Worm (Caenorhabditis elegans) whole organism, L2 larva: ENCODE results near the gene F42A6.5.
"Not testable (repeated sequence)": the region's sequence is repeated elsewhere in the genome, so short reads cannot be mapped to it uniquely, and the experiment has no call there.

Experiments used
- C34F6.9 ChIP-seq: fragments of 150-350 bp; optimal IDR thresholded peaks from 2 replicates; lab custom pipeline; 2014; ENCODE audit warnings: missing biosample characterization, missing genetic modification characterization
- F13H6.1 ChIP-seq: sonication (generic microtip); optimal IDR thresholded peaks from 2 replicates; lab custom pipeline; 2016; ENCODE audit warnings: missing genetic modification characterization, missing compliant biosample characterization
- ZK546.5 ChIP-seq: sonication (generic microtip); optimal IDR thresholded peaks from 2 replicates; lab custom pipeline; 2017; ENCODE audit warnings: missing biosample characterization, missing genetic modification characterization
- alr-1 ChIP-seq: fragments of 150-350 bp; optimal IDR thresholded peaks from 2 replicates; lab custom pipeline; 2014; ENCODE audit warnings: missing biosample characterization, missing genetic modification characterization
- aly-2 ChIP-seq: fragments of 150-350 bp; optimal IDR thresholded peaks from 2 replicates; lab custom pipeline; 2014; ENCODE audit warnings: missing biosample characterization, missing genetic modification characterization
- ceh-16 ChIP-seq: fragments of 150-350 bp; optimal IDR thresholded peaks from 2 replicates; lab custom pipeline; 2014; ENCODE audit warnings: missing biosample characterization, missing genetic modification characterization
- ceh-82 ChIP-seq: fragments of 150-350 bp; optimal IDR thresholded peaks from 2 replicates; lab custom pipeline; 2014; ENCODE audit warnings: missing biosample characterization, missing genetic modification characterization
- crh-2 ChIP-seq: sonication (generic microtip); optimal IDR thresholded peaks from 2 replicates; lab custom pipeline; 2017; ENCODE audit warnings: missing biosample characterization, missing genetic modification characterization
- dmd-4 ChIP-seq: sonication (generic microtip); optimal IDR thresholded peaks from 2 replicates; lab custom pipeline; 2017; ENCODE audit warnings: missing biosample characterization, missing genetic modification characterization
- egl-27 ChIP-seq: sonication (generic microtip); optimal IDR thresholded peaks from 3 replicates; lab custom pipeline; 2017; ENCODE audit warnings: missing biosample characterization, missing genetic modification reagents, missing genetic modification characterization
- elt-1 ChIP-seq: fragments of 150-350 bp; optimal IDR thresholded peaks from 2 replicates; lab custom pipeline; 2014; ENCODE audit warnings: missing biosample characterization, missing genetic modification characterization
- elt-3 ChIP-seq: sonication (generic microtip); optimal IDR thresholded peaks from 2 replicates; lab custom pipeline; 2017; ENCODE audit warnings: missing biosample characterization, missing genetic modification characterization
- fos-1 ChIP-seq: fragments of 150-350 bp; optimal IDR thresholded peaks from 2 replicates; lab custom pipeline; 2014; ENCODE audit warnings: missing biosample characterization, missing genetic modification characterization
- gmeb-1 ChIP-seq: fragments of 150-350 bp; optimal IDR thresholded peaks from 2 replicates; lab custom pipeline; 2014; ENCODE audit warnings: missing biosample characterization, missing genetic modification characterization
- lin-11 ChIP-seq: fragments of 150-350 bp; sonication (generic microtip); optimal IDR thresholded peaks from 2 replicates; lab custom pipeline; 2014; ENCODE audit warnings: missing biosample characterization, missing genetic modification characterization, inconsistent platforms, mixed read lengths
- lin-13 ChIP-seq: fragments of 150-350 bp; optimal IDR thresholded peaks from 2 replicates; lab custom pipeline; 2014; ENCODE audit warnings: missing biosample characterization, missing genetic modification reagents, missing genetic modification characterization
- lin-39 ChIP-seq: fragments of 150-350 bp; optimal IDR thresholded peaks from 2 replicates; lab custom pipeline; 2014; ENCODE audit warnings: missing biosample characterization, missing genetic modification reagents, missing genetic modification characterization
- lsy-2 ChIP-seq, 2 experiments: fragments of 150-350 bp in 1 of 2; sonication (generic microtip) in 1 of 2; optimal IDR thresholded peaks; 2 replicates each; lab custom pipeline; 2014 to 2017; ENCODE audit warnings: missing biosample characterization in 2 of 2, missing genetic modification characterization in 2 of 2
- mab-5 ChIP-seq: fragments of 150-350 bp; optimal IDR thresholded peaks from 2 replicates; lab custom pipeline; 2014; ENCODE audit warnings: missing biosample characterization, missing genetic modification characterization
- mbf-1 ChIP-seq: sonication (generic microtip); optimal IDR thresholded peaks from 2 replicates; lab custom pipeline; 2017; ENCODE audit warnings: missing biosample characterization, missing genetic modification characterization
- mdl-1 ChIP-seq, 2 experiments: fragments of 150-350 bp in 1 of 2; sonication (generic microtip) in 1 of 2; optimal IDR thresholded peaks; 2 replicates each; lab custom pipeline; 2017; ENCODE audit warnings: missing biosample characterization in 2 of 2, missing genetic modification characterization in 2 of 2
- nhr-10 ChIP-seq: sonication (generic microtip); optimal IDR thresholded peaks from 2 replicates; lab custom pipeline; 2017; ENCODE audit warnings: missing biosample characterization, missing genetic modification characterization
- nhr-25 ChIP-seq: fragments of 150-350 bp; sonication (generic microtip); optimal IDR thresholded peaks from 3 replicates; lab custom pipeline; 2014; ENCODE audit warnings: missing biosample characterization, missing genetic modification characterization
- nhr-6 ChIP-seq: fragments of 150-350 bp; optimal IDR thresholded peaks from 2 replicates; lab custom pipeline; 2014; ENCODE audit warnings: missing biosample characterization, missing genetic modification characterization
- nhr-77 ChIP-seq: fragments of 150-350 bp; optimal IDR thresholded peaks from 2 replicates; lab custom pipeline; 2014; ENCODE audit warnings: missing biosample characterization, missing genetic modification characterization
- peb-1 ChIP-seq: fragments of 150-350 bp; optimal IDR thresholded peaks from 2 replicates; lab custom pipeline; 2014; ENCODE audit warnings: missing biosample characterization, missing genetic modification characterization
- sem-4 ChIP-seq: fragments of 150-350 bp; optimal IDR thresholded peaks from 2 replicates; lab custom pipeline; 2014; ENCODE audit warnings: missing biosample characterization, missing genetic modification reagents, missing genetic modification characterization
- skn-1 ChIP-seq: sonication (generic microtip); optimal IDR thresholded peaks from 2 replicates; lab custom pipeline; 2017; ENCODE audit warnings: missing biosample characterization, missing genetic modification characterization
- sma-3 ChIP-seq: sonication (generic microtip); optimal IDR thresholded peaks from 2 replicates; lab custom pipeline; 2016; ENCODE audit warnings: missing genetic modification reagents, missing genetic modification characterization, missing compliant biosample characterization
- sma-9 ChIP-seq, 2 experiments: fragments of 150-350 bp in 1 of 2; sonication (generic microtip) in 1 of 2; optimal IDR thresholded peaks; 2 replicates each; lab custom pipeline; 2014 to 2016; ENCODE audit warnings: missing genetic modification characterization in 2 of 2, mild to moderate bottlenecking in 1 of 2, missing biosample characterization in 1 of 2, missing compliant biosample characterization in 1 of 2, missing genetic modification reagents in 1 of 2, moderate library complexity in 1 of 2
- snpc-4 ChIP-seq: fragments of 150-350 bp; optimal IDR thresholded peaks from 2 replicates; lab custom pipeline; 2014; ENCODE audit warnings: missing biosample characterization, missing genetic modification characterization
- unc-39 ChIP-seq: fragments of 150-350 bp; optimal IDR thresholded peaks from 2 replicates; lab custom pipeline; 2014; ENCODE audit warnings: missing biosample characterization, missing genetic modification characterization
- unc-55 ChIP-seq: fragments of 150-350 bp; sonication (generic microtip); optimal IDR thresholded peaks from 3 replicates; lab custom pipeline; 2014; ENCODE audit warnings: missing biosample characterization, missing genetic modification reagents, missing genetic modification characterization
- unc-62 ChIP-seq: fragments of 150-350 bp; optimal IDR thresholded peaks from 2 replicates; lab custom pipeline; 2014; ENCODE audit warnings: missing biosample characterization, missing genetic modification reagents, missing genetic modification characterization
- ztf-1 ChIP-seq: fragments of 200-800 bp; sonication (Bioruptor generic); conservative IDR thresholded peaks from 2 replicates; pipeline ENCODE4 v1.3.6; 2022; ENCODE audit warnings: missing genetic modification characterization, missing compliant biosample characterization
- ztf-4 ChIP-seq: fragments of 150-350 bp; optimal IDR thresholded peaks from 2 replicates; lab custom pipeline; 2014; ENCODE audit warnings: missing biosample characterization, missing genetic modification characterization

F42A6.5 gene

ce11 chrIV:3331758-3332157 lies at the start of gene F42A6.5:
Gene F42A6.5, minus strand, starts transcription at chrIV:3331858.
- not testable (repeated sequence) for TF ChIP-seq lin-11, elt-3, egl-27 (tag; lab: Kevin White, UChicago)

DNA sequence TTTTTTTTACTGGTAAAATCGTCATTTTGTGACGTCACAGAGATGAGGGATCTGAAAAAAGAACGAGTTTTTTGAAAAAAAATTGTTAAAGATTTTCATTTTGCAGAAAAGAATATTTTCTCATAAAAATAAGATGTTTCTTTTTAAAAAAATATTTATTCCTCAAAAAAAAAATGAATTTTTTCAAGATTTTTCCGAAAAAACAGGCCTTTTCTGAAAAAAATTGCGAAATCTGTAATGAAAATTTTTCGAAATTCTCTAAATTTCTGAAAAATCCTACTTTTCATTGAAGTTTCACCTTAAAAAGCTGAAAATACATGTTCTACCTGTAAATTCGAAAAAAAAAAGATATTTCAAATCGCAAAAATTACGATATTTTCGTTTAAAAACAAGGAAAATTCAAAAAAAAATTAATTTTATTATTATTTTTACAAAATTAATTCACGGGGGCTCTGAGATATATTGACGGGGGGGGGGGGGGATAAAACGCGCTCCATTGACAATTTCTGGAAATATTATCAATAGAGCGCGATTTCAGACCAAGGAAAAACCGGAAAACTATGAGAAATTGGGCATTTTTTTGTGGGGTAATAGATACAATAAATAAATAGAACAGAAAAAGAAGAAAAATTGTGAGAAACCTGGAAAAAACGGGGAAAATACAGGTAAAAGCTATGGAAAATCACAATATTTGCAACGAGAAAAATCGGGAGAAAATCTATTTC lies 46.6 kb upstream of the F42A6.5 start, which contains the start of gene otub-4:
otub-4 (minus strand) TSS at position 51 of the 725 bp plus-strand sequence.
- no peak for TF ChIP-seq nhr-77 (tag; lab: Kevin White, UChicago)
- TF ChIP-seq peb-1 (tag; lab: Kevin White, UChicago), result no peak
- TF ChIP-seq unc-55 (GFP tag; lab: Kevin White, UChicago), result peak; percentile 15

DNA sequence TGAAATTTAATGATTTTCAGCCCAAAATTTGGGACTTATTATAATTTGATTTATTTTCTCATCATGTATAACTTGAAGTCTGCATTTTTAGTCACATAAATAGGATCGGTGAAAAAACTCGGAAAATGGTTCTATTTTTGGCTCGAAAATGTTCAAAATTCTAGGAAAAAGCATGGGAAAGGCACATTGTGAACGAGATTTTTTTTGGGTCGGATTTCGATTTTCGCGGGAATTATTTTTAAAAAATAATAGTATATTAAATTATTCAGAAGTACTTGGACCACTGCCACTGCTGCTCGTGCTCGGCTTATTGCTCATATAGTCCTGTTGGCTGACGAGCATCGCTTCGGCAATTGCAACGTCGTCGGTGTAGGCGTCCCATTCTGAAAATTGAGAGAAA lies 41.7 kb upstream of the F42A6.5 start:
- TF ChIP-seq gmeb-1 (peak; percentile 2), sem-4 (tag; lab: Kevin White, UChicago) (no peak), C34F6.9 (tag; lab: Kevin White, UChicago) (no peak), egl-27 (tag; lab: Kevin White, UChicago) (no peak)

DNA sequence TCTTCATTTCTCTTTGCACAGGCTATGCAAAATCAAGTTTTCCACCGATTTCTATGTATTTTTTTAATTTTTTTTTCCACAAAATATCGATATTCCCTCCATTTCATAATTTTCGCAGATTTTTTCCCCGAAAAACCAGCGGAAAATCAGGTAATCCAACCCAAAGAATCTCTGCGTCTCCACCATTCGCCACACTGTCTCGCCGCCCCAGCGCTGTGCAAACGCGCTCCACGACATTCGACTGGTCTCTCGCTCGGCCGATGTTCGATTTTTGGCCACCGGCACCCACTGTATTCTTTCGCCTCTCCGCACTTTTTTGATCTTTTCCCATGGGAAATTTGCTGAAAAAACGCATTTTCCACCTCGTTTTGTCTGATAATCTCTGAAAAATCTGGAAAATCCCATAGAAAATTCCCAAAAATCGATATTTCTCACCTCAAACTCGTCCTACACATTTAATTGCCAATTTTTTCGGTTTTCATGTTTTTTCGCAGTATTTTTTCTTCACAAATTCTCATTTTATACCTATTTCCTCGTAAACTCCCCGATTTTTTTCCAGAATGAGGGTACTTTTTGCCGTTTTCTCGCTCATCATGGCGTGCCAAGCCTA lies 37.1 kb upstream of the F42A6.5 start, which contains the start of gene vha-19:
vha-19 (plus strand) TSS at position 560 of the 610 bp plus-strand sequence.
- TF ChIP-seq ceh-16, result no peak
- no peak for TF ChIP-seq F13H6.1
- no peak for TF ChIP-seq elt-1 (tag; lab: Kevin White, UChicago)
- TF ChIP-seq sma-3 (GFP tag; lab: Kevin White, UChicago), result no peak
- no peak for TF ChIP-seq egl-27 (tag; lab: Kevin White, UChicago)
- TF ChIP-seq C34F6.9 (tag; lab: Kevin White, UChicago), result peak; percentile 11
- no peak for TF ChIP-seq sem-4 (tag; lab: Kevin White, UChicago)
- peak in 1 of 2 experiments; percentile 42 for TF ChIP-seq lsy-2 (tag; optimal IDR thresholded peaks at IDR 0.05; lab: Kevin White, UChicago)
- no peak for TF ChIP-seq lin-39 (tag; lab: Kevin White, UChicago)
- no peak for TF ChIP-seq aly-2
- TF ChIP-seq snpc-4 (tag; lab: Kevin White, UChicago), result no peak
- TF ChIP-seq unc-62 (GFP tag; lab: Kevin White, UChicago), result no peak
- no peak for TF ChIP-seq nhr-10 (tag; lab: Kevin White, UChicago)
- TF ChIP-seq unc-39 (tag; lab: Kevin White, UChicago), result no peak
- TF ChIP-seq ztf-4 (tag; lab: Kevin White, UChicago), result no peak
- TF ChIP-seq alr-1 (tag; lab: Kevin White, UChicago), result no peak
- no peak for TF ChIP-seq mdl-1 (tag; optimal IDR thresholded peaks at IDR 0.05; lab: Kevin White, UChicago)
- TF ChIP-seq unc-55 (GFP tag; lab: Kevin White, UChicago), result peak; percentile 34
- TF ChIP-seq fos-1 (tag; lab: Kevin White, UChicago), result peak; percentile 8
- TF ChIP-seq ZK546.5 (tag; lab: Kevin White, UChicago), result no peak
- no peak for TF ChIP-seq ztf-1 (GFP tag; lab: Robert Waterston, UW)
- TF ChIP-seq dmd-4 (tag; lab: Kevin White, UChicago), result no peak
- TF ChIP-seq mbf-1 (tag; lab: Kevin White, UChicago), result no peak
- TF ChIP-seq lin-13 (GFP tag; lab: Kevin White, UChicago), result no peak
- TF ChIP-seq peb-1 (tag; lab: Kevin White, UChicago), result no peak
- TF ChIP-seq crh-2 (tag; lab: Kevin White, UChicago), result peak; percentile 20
- no peak for TF ChIP-seq lin-11 (tag; lab: Kevin White, UChicago)
- TF ChIP-seq nhr-25 (tag; lab: Kevin White, UChicago), result no peak
- no peak for TF ChIP-seq skn-1 (tag; lab: Kevin White, UChicago)
- TF ChIP-seq, all 48 proteins: peak for 5

DNA sequence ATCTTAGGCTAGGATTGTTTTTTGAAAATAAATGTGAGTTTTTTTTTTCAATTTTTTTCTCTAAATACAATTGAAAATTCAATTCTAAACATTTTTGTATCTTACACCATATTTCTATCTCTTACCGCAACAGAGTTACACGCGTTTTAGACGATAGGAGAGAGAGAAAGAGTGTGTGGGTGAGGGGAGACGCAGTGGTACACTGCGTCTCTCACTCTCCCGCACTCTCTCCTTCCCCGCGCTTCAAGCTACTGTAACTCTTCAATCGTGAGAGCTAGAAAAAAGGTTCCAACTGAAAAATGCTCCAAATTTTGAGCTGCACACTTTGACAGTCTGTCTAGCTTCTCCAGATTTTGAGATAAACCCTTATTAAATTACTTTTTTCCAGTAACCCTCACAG lies 32.1 kb upstream of the F42A6.5 start:
- no peak for TF ChIP-seq dmd-4 (tag; lab: Kevin White, UChicago)
- TF ChIP-seq sma-3 (GFP tag; lab: Kevin White, UChicago), result no peak
- TF ChIP-seq unc-62 (GFP tag; lab: Kevin White, UChicago), result no peak
- no peak for TF ChIP-seq ceh-82 (tag; lab: Kevin White, UChicago)
- TF ChIP-seq mab-5, result no peak
- TF ChIP-seq ztf-4 (tag; lab: Kevin White, UChicago), result no peak
- TF ChIP-seq nhr-6 (tag; lab: Kevin White, UChicago), result no peak
- TF ChIP-seq crh-2 (tag; lab: Kevin White, UChicago), result no peak
- no peak for TF ChIP-seq elt-3 (tag; lab: Kevin White, UChicago)
- no peak for TF ChIP-seq F13H6.1
- TF ChIP-seq sma-9 (GFP tag; optimal IDR thresholded peaks at IDR 0.05; lab: Kevin White, UChicago), result no peak
- no peak for TF ChIP-seq sma-9 (tag; optimal IDR thresholded peaks at IDR 0.05; lab: Kevin White, UChicago)
